Worm (Caenorhabditis elegans) whole organism, dauer: Measurements from ENCODE around the gene clec-184.

Experiments used
- unc-62 ChIP-seq: sonication (generic microtip); optimal IDR thresholded peaks from 2 replicates; lab custom pipeline; 2017; ENCODE audit warnings: missing biosample characterization, missing genetic modification reagents, missing genetic modification characterization

The clec-184 gene

ce11 chrIV:12432340-12432739 is at the start of gene clec-184:
clec-184 (plus strand) TSS chrIV:12432640.
- TF ChIP-seq unc-62 (GFP tag; lab: Kevin White, UChicago), result no peak

DNA sequence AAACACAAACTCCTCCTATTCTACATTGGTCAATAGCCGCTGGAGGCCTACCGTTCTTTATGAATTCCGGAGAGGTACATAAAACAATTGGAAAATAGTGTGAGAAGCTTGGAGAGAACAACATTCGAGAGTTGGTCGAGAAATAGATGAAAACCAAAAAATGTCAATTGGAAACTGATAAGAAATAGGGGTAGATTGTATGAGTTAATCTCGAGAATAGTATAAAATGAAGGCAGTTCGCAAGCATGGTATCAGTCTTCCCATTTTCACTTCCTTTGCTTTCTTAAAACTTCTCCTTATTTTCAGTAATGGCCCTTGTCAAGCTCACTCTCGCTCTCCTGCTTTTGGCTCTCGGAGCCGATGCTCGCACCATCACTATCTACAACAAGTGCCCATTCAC is 49.6 kb upstream of the clec-184 start, which contains the start of gene thn-2:
thn-2 (plus strand) TSS at position 307 of the 400 bp plus-strand sequence.
- no peak for TF ChIP-seq unc-62 (GFP tag; lab: Kevin White, UChicago)

DNA sequence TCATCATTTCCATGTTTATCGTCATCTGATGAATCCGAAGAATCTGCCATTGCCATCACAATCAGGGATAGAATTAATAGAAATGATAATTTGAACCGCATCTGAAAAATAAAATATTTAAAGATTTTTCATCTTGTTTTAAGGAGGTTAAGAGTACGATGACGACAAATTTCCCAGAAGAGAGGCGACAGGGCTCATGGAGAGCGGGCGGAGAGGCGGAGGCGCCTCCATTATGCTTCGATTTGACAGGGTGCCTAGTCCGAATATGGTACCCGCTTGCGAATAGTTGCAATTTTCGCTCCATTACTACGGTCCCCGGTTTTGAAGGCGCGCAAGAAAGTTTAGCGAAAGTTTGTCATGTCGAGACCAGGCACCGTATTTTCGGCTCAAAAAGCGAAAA is 47.4 kb upstream of the clec-184 start, which contains the start of gene F28D1.6:
F28D1.6 (minus strand) TSS at position 101 of the 400 bp plus-strand sequence.
- TF ChIP-seq unc-62 (GFP tag; lab: Kevin White, UChicago), result no peak

ce11 chrIV:12389951-12390350 is 42.5 kb upstream of the clec-184 start, which contains the start of gene spe-45:
spe-45 (minus strand) TSS chrIV:12390095.
- no peak for TF ChIP-seq unc-62 (GFP tag; lab: Kevin White, UChicago)

ce11 chrIV:12391003-12391637 is 41.3 kb upstream of the clec-184 start, which contains the start of the genes rps-23 and dpm-3:
rps-23 (minus strand) TSS chrIV:12391053.
dpm-3 (plus strand) TSS chrIV:12391587.
- TF ChIP-seq unc-62 (GFP tag; lab: Kevin White, UChicago), result no peak

DNA sequence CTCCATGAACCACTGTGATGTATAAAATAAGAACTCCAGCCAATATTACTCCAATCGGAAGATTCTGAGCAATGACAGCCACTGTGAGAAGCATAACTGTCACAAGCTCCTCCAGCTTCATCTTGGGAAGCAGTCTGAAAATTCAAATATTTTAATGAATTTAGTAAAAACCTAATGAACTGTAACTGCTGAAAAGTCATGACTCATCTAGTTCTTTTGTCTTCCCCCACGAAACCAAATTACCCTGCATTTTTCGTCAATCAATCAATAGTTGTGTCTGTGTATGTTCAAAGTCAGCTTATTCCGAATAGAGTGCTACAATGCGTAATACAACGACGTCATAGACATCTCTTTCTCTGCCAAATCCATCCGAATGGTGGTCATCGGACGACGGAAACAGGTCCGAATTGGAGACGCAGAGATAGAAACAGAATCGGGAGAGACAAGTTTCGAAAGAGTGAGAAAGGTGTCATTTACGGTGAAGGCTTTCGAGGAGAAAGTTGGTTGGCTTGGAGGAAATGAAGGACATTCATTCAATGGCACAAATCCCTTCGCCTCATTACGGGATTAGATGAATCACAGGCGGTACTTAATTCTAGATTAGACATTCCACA is 35.7 kb upstream of the clec-184 start:
- no peak for TF ChIP-seq unc-62 (GFP tag; lab: Kevin White, UChicago)

- no peak for TF ChIP-seq unc-62 (GFP tag; lab: Kevin White, UChicago)
Observed at ce11 chrIV:12398437-12398836, 34.0 kb upstream of the clec-184 start, which contains the start of gene acs-20. acs-20 (minus strand) TSS chrIV:12398706.

DNA sequence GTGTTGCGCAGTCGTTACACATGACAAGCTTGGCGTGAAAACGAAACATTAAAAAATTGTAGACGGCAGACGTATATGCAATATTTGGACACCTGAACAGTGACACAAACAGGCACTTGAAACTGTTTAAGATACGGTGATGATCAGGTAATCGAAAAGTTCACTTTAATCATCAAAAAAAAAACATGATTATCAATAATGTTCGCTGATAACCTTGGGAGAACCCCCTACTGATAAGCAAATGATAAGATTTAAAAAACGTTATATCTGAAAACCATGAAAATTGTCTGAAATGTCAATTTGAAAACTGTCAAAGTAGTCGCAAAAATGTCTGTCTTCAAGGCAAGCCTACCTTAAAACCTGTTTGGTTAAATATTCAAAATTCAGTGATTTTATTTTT is 32.5 kb upstream of the clec-184 start:
- no peak for TF ChIP-seq unc-62 (GFP tag; lab: Kevin White, UChicago)

- no peak for TF ChIP-seq unc-62 (GFP tag; lab: Kevin White, UChicago)
Observed at ce11 chrIV:12403440-12403839, 29.0 kb upstream of the clec-184 start.

DNA sequence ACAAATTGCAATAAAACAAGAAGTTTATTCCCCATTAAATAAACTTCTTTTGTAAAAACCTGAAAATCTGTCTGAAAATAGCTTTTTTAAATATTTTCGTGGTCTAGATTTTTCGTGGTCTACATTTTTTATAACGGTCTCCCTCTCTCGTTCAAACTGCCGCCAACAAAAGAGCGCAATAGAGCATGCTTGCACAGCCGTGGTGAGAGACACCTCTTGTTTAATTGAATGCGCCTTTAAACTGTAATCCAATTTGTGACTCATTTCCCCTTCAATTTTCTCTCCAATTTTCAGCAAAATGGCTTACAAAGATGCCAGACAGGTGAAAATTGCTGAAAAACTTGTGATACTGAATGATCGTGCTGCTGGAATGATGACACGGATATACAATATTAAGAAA is 28.3 kb upstream of the clec-184 start, which contains the start of gene gex-3:
gex-3 (plus strand) TSS at position 295 of the 400 bp plus-strand sequence.
- no peak for TF ChIP-seq unc-62 (GFP tag; lab: Kevin White, UChicago)

DNA sequence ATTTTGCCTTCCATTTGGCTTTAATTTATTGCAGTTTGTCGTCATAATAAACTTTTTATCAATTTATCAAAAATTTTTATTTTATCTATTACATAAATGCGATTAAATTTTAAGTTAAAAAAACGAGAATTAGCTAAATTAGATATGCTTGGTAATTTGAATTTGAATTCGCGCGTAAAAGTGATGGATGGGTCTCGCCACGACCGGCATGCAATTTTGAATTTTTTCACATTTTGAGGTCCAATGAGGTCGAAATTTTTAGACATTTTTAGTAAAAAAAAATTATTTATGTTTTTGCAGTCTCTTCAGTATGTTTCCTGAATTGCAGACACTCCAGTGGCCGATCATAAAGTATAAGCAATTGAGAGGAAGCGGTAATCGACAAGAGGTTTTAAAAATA is 23.8 kb upstream of the clec-184 start, which contains the start of gene dsb-1:
dsb-1 (plus strand) TSS at position 301 of the 400 bp plus-strand sequence.
- no peak for TF ChIP-seq unc-62 (GFP tag; lab: Kevin White, UChicago)

DNA sequence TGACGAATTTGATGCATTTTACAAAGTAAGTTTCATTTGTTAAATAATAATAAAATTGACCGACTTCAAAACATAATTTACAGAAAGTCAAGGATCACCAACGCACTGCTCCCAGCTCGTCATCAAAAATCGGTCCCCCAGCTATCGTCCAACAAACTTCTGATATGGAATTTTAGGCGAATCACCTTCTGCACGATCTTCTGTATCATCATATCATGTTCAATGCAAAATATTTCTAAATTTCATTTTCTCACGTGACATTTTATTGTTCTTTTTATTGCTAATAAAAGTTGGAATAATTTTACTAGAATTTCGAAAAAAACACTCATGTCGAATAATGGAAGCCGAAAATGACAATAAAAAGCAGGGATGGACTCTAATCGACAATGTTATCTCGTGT is 22.3 kb upstream of the clec-184 start, which contains the start of gene acl-13:
acl-13 (plus strand) TSS at position 301 of the 400 bp plus-strand sequence.
- TF ChIP-seq unc-62 (GFP tag; lab: Kevin White, UChicago), result no peak

DNA sequence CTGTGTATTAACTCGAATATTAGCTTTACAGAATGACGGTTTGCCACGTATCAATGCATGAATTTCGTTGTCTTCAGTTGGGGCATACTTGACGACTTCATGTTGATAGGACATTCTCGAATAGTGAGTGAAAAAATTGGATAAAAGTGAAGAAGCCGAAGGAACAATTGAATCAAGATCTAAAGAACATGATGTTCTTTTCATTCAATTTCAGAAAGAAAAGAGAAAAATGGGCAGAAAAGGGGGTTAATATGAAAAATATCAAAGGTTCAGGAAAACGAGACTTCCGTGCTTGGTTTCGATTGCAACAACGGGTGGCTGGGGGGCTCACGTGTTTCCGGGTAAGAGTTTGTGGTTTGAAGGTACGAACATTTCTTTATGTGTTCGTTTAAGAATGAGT is 17.8 kb upstream of the clec-184 start:
- TF ChIP-seq unc-62 (GFP tag; lab: Kevin White, UChicago), result no peak

- TF ChIP-seq unc-62 (GFP tag; lab: Kevin White, UChicago), result no peak
Observed at ce11 chrIV:12416629-12417404, 15.6 kb upstream of the clec-184 start.

DNA sequence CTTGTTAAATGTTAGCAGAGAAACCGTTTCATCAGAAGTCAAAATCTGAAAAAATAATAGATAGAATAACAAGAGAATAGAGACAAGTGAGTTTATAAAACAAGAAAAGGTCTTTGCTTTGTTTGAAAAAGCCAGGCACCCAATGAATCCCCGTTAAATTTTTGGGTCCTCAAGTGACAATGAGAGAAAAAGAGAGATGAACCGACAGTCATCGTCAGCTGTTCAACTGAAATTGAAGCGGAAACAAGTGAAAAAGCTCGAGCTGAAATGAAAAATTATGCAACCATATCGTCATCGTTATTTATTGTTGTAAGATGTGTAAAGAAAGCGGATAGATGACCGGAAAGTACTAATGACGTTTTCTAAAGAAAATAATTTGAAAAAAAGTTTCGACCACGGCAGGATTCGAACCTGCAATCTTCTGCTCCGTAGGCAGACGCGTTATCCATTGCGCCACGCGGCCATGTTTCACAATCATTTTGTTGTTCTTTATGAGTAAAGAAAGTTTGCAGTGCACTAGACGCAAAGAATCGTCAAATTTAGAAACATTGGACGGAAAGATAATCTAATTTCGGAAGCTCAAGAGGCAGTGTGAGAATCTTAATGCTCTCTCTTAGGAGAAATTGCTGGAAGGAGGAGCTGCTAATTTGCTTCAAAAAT is 14.8 kb upstream of the clec-184 start, which contains the start of gene F08G5.3:
F08G5.3 (minus strand) TSS at position 51 of the 660 bp plus-strand sequence.
- no peak for TF ChIP-seq unc-62 (GFP tag; lab: Kevin White, UChicago)
